Worm (Caenorhabditis elegans): ENCODE data around the gene gldi-5.

- no peak for TF ChIP-seq hlh-13 (GFP tag; optimal IDR thresholded peaks at IDR 0.05)
- TF ChIP-seq zip-5 (tag; optimal IDR thresholded peaks at IDR 0.05): no peak
- TF ChIP-seq ceh-24 (tag; optimal IDR thresholded peaks at IDR 0.05): no peak
Observed at ce11 chrIII:3723726-3724125, 2.6 kb downstream of the gldi-5 start.
